Fruit fly (Drosophila melanogaster): ENCODE data around the gene CG14893.

CG14893 gene

dm6 chr3R:16650950-16651349 lies 30.4 kb downstream of the CG14893 start, which contains the start of gene Mettl4:
Mettl4 (minus strand) TSS chr3R:16651157.
- peak; percentile 34 for TF ChIP-seq Eip78C (GFP tag)
- no peak for TF ChIP-seq pdm3 (GFP tag; optimal IDR thresholded peaks at IDR 0.05)

- TF ChIP-seq Gug (GFP tag; IDR thresholded peaks at IDR 0.05) (no peak), cyc (GFP tag; optimal IDR thresholded peaks at IDR 0.05) (no peak), Ets96B (tag; optimal IDR thresholded peaks at IDR 0.05) (no peak), ss (GFP tag; optimal IDR thresholded peaks at IDR 0.05) (no peak), net (GFP tag; optimal IDR thresholded peaks at IDR 0.05) (no peak), svp (GFP tag) (no peak), CG9139 (GFP tag; optimal IDR thresholded peaks at IDR 0.05) (no peak), Met (GFP tag; optimal IDR thresholded peaks at IDR 0.05) (no peak), esn (GFP tag; optimal IDR thresholded peaks at IDR 0.05) (no peak), CG6854 (GFP tag; optimal IDR thresholded peaks at IDR 0.05) (no peak), fd85E (GFP tag; optimal IDR thresholded peaks at IDR 0.05) (no peak), CG32006 (GFP tag; optimal IDR thresholded peaks at IDR 0.05) (no peak), Lpt (GFP tag; optimal IDR thresholded peaks at IDR 0.05) (no peak)
These were observed 31.5 kb downstream of the CG14893 start, which contains the start of gene CG14907 for dm6 chr3R:16652091-16652490. CG14907 (minus strand) TSS chr3R:16652319.

- no peak for TF ChIP-seq Sox14 (GFP tag; optimal IDR thresholded peaks at IDR 0.05)
- no peak for TF ChIP-seq esn (GFP tag; optimal IDR thresholded peaks at IDR 0.05)
- no peak for TF ChIP-seq CG9139 (GFP tag; optimal IDR thresholded peaks at IDR 0.05)
- TF ChIP-seq Gug (GFP tag; IDR thresholded peaks at IDR 0.05): no peak
- no peak for TF ChIP-seq CG7368 (GFP tag; optimal IDR thresholded peaks at IDR 0.05)
- TF ChIP-seq eg (GFP tag; IDR thresholded peaks at IDR 0.05): no peak
- TF ChIP-seq CG32006 (GFP tag; optimal IDR thresholded peaks at IDR 0.05): no peak
- TF ChIP-seq fkh (GFP tag; optimal IDR thresholded peaks at IDR 0.05): peak; percentile 69
- TF ChIP-seq CG10669 (GFP tag; optimal IDR thresholded peaks at IDR 0.05): peak; percentile 50
- TF ChIP-seq CG34406 (GFP tag; optimal IDR thresholded peaks at IDR 0.05): no peak
- TF ChIP-seq OdsH (GFP tag; optimal IDR thresholded peaks at IDR 0.05): no peak
- TF ChIP-seq CG6163 (GFP tag; IDR thresholded peaks at IDR 0.05): no peak
- TF ChIP-seq CG16779 (tag; optimal IDR thresholded peaks at IDR 0.05): no peak
These were observed 34.5 kb downstream of the CG14893 start for dm6 chr3R:16655000-16655493.

dm6 chr3R:16655494-16656493 lies 35.2 kb downstream of the CG14893 start, which contains the start of gene modSP:
modSP (minus strand) TSS chr3R:16655662.
- no peak for TF ChIP-seq Ets96B (tag; optimal IDR thresholded peaks at IDR 0.05)
- peak; percentile 68 to 80 for TF ChIP-seq ss (GFP tag; optimal IDR thresholded peaks at IDR 0.05)
- TF ChIP-seq CG7368 (GFP tag; optimal IDR thresholded peaks at IDR 0.05): peak; percentile 18
- peak; percentile 70 for TF ChIP-seq lz (GFP tag; optimal IDR thresholded peaks at IDR 0.05)
- peak; percentile 53 for TF ChIP-seq CG3919 (GFP tag; optimal IDR thresholded peaks at IDR 0.05)
- TF ChIP-seq dac (GFP tag; optimal IDR thresholded peaks at IDR 0.05): no peak
- TF ChIP-seq Sox15 (GFP tag; optimal IDR thresholded peaks at IDR 0.05): peak; percentile 29
- peak; percentile 63 for TF ChIP-seq CG9139 (GFP tag; optimal IDR thresholded peaks at IDR 0.05)
- TF ChIP-seq Blimp-1 (GFP tag; optimal IDR thresholded peaks at IDR 0.05): no peak
- TF ChIP-seq CG8119 (GFP tag; IDR thresholded peaks at IDR 0.05): peak; percentile 37; the same call in 1 of the 3 replicates
- TF ChIP-seq Hr39 (GFP tag; optimal IDR thresholded peaks at IDR 0.05): peak; percentile 68
- peak; percentile 37 for TF ChIP-seq Ets21C (GFP tag; optimal IDR thresholded peaks at IDR 0.05)
- TF ChIP-seq spab (GFP tag; optimal IDR thresholded peaks at IDR 0.05): no peak
- TF ChIP-seq eg (GFP tag; IDR thresholded peaks at IDR 0.05): no peak
- TF ChIP-seq fd59A (GFP tag; optimal IDR thresholded peaks at IDR 0.05): no peak
- TF ChIP-seq Gug (GFP tag; IDR thresholded peaks at IDR 0.05): no peak; the same call in 1 of the 2 replicates
- TF ChIP-seq esn (GFP tag; optimal IDR thresholded peaks at IDR 0.05): peak; percentile 68
- TF ChIP-seq Eip75B (GFP tag; optimal IDR thresholded peaks at IDR 0.05): peak; percentile 61
- peak; percentile 31 for TF ChIP-seq CG6792 (GFP tag; optimal IDR thresholded peaks at IDR 0.05)
- TF ChIP-seq CG1621 (tag; optimal IDR thresholded peaks at IDR 0.05): peak; percentile 57
- TF ChIP-seq OdsH (GFP tag; optimal IDR thresholded peaks at IDR 0.05): peak; percentile 47
- TF ChIP-seq CG3032 (tag; optimal IDR thresholded peaks at IDR 0.05): peak; percentile 25
- no peak for TF ChIP-seq CG8632 (GFP tag; optimal IDR thresholded peaks at IDR 0.05)
- TF ChIP-seq Hr4 (GFP tag; optimal IDR thresholded peaks at IDR 0.05): peak; percentile 57
- no peak for TF ChIP-seq Hr38 (GFP tag; optimal IDR thresholded peaks at IDR 0.05)
- no peak for TF ChIP-seq CG10669 (GFP tag; optimal IDR thresholded peaks at IDR 0.05)
- TF ChIP-seq CG8319 (GFP tag; optimal IDR thresholded peaks at IDR 0.05): no peak
- peak; percentile 64 for TF ChIP-seq Met (GFP tag; optimal IDR thresholded peaks at IDR 0.05)
